Worm (Caenorhabditis elegans) whole organism, young adult: ENCODE results near the gene hil-7.

ENCODE experiments used
- B0035.1 ChIP-seq: sonication (generic microtip); optimal IDR thresholded peaks from 2 replicates; lab custom pipeline; 2016; ENCODE audit warnings: missing genetic modification characterization, mild to moderate bottlenecking, missing compliant biosample characterization, missing genotype, missing genetic modification reagents
- C06A6.2 ChIP-seq: fragments of 200-800 bp; sonication (Bioruptor generic); conservative IDR thresholded peaks from 2 replicates; pipeline ENCODE4 v1.3.6; 2022; ENCODE audit warnings: missing genetic modification characterization, missing compliant biosample characterization
- F10E7.11 ChIP-seq: sonication (generic microtip); optimal IDR thresholded peaks from 2 replicates; lab custom pipeline; 2017; ENCODE audit warnings: mild to moderate bottlenecking, missing genetic modification characterization, moderate library complexity, missing compliant biosample characterization
- F52B5.7 ChIP-seq: sonication (generic microtip); optimal IDR thresholded peaks from 2 replicates; lab custom pipeline; 2016; ENCODE audit warnings: mild to moderate bottlenecking, missing genetic modification characterization, missing compliant biosample characterization
- K11D2.4 ChIP-seq: fragments of 200-800 bp; sonication (Bioruptor generic); IDR thresholded peaks from 2 replicates; pipeline ENCODE4 v1.3.6; 2022; ENCODE audit warnings: missing genetic modification reagents, missing genetic modification characterization, missing compliant biosample characterization
- T26A5.8 ChIP-seq: sonication (generic microtip); optimal IDR thresholded peaks from 2 replicates; lab custom pipeline; 2016; ENCODE audit warnings: missing genetic modification characterization, missing compliant biosample characterization
- Y53F4B.3 ChIP-seq: fragments of 200-800 bp; sonication (Bioruptor generic); IDR thresholded peaks from 2 replicates; pipeline ENCODE4 v1.3.6; 2022; ENCODE audit warnings: missing genetic modification reagents, missing genetic modification characterization, missing compliant biosample characterization
- Y56A3A.18 ChIP-seq: fragments of 200-800 bp; sonication (Bioruptor generic); IDR thresholded peaks from 2 replicates; pipeline ENCODE4 v1.3.6; 2022; ENCODE audit warnings: missing genetic modification reagents, missing genetic modification characterization, missing compliant biosample characterization
- ama-1 ChIP-seq, 3 experiments: fragments of 150-350 bp in 1 of 3; sonication (generic microtip) in 2 of 3; optimal IDR thresholded peaks; 2 replicates each; lab custom pipeline; 2014 to 2018; ENCODE audit warnings: missing biosample characterization in 2 of 3, missing genetic modification characterization in 2 of 3, missing genetic modification reagents in 2 of 3
- atf-7 ChIP-seq: sonication (generic microtip); optimal IDR thresholded peaks from 2 replicates; lab custom pipeline; 2017; ENCODE audit warnings: mild to moderate bottlenecking, missing genetic modification characterization, missing compliant biosample characterization
- athp-1 ChIP-seq: sonication (generic microtip); optimal IDR thresholded peaks from 2 replicates; lab custom pipeline; 2017; ENCODE audit warnings: mild to moderate bottlenecking, missing genetic modification characterization, missing compliant biosample characterization
- attf-3 ChIP-seq: fragments of 200-800 bp; sonication (Bioruptor generic); conservative IDR thresholded peaks from 2 replicates; pipeline ENCODE4 v1.3.6; 2022; ENCODE audit warnings: missing genetic modification reagents, missing genetic modification characterization, missing compliant biosample characterization
- attf-5 ChIP-seq: fragments of 200-800 bp; sonication (Bioruptor generic); optimal IDR thresholded peaks from 2 replicates; lab custom pipeline; 2018; ENCODE audit warnings: mild to moderate bottlenecking, missing genetic modification characterization, missing compliant biosample characterization
- bed-2 ChIP-seq: fragments of 200-800 bp; sonication (Bioruptor generic); IDR thresholded peaks from 2 replicates; pipeline ENCODE4 v1.3.6; 2022; ENCODE audit warnings: missing genetic modification reagents, missing genetic modification characterization, missing compliant biosample characterization
- ccch-3 ChIP-seq: fragments of 200-800 bp; sonication (Bioruptor generic); optimal IDR thresholded peaks from 2 replicates; lab custom pipeline; 2018; ENCODE audit warnings: mild to moderate bottlenecking, missing genetic modification characterization, missing compliant biosample characterization
- ceh-100 ChIP-seq: fragments of 200-800 bp; sonication (Bioruptor generic); IDR thresholded peaks from 2 replicates; pipeline ENCODE4 v1.3.6; 2022; ENCODE audit warnings: missing genetic modification reagents, missing genetic modification characterization, missing compliant biosample characterization
- ceh-27 ChIP-seq: fragments of 200-800 bp; sonication (Bioruptor generic); optimal IDR thresholded peaks from 2 replicates; lab custom pipeline; 2018; ENCODE audit warnings: mild to moderate bottlenecking, missing genetic modification characterization, moderate library complexity, missing compliant biosample characterization
- ceh-91 ChIP-seq: fragments of 200-800 bp; sonication (Bioruptor generic); IDR thresholded peaks from 2 replicates; pipeline ENCODE4 v1.3.6; 2022; ENCODE audit warnings: missing genetic modification reagents, missing genetic modification characterization, missing compliant biosample characterization
- dox-1 ChIP-seq: fragments of 200-800 bp; sonication (Bioruptor generic); IDR thresholded peaks from 2 replicates; pipeline ENCODE4 v1.3.6; 2022; ENCODE audit warnings: missing genetic modification reagents, missing genetic modification characterization, missing compliant biosample characterization
- dpff-1 ChIP-seq: sonication (generic microtip); optimal IDR thresholded peaks from 2 replicates; lab custom pipeline; 2017; ENCODE audit warnings: mild to moderate bottlenecking, missing genetic modification characterization, missing compliant biosample characterization
- egrh-3 ChIP-seq: fragments of 200-800 bp; sonication (Bioruptor generic); IDR thresholded peaks from 2 replicates; pipeline ENCODE4 v1.3.6; 2022; ENCODE audit warnings: missing genetic modification reagents, missing genetic modification characterization, missing compliant biosample characterization
- ets-4 ChIP-seq: fragments of 200-800 bp; sonication (Bioruptor generic); optimal IDR thresholded peaks from 2 replicates; lab custom pipeline; 2018; ENCODE audit warnings: mild to moderate bottlenecking, missing genetic modification characterization, missing compliant biosample characterization
- gei-17 ChIP-seq: fragments of 200-800 bp; sonication (Bioruptor generic); optimal IDR thresholded peaks from 2 replicates; lab custom pipeline; 2018; ENCODE audit warnings: mild to moderate bottlenecking, missing genetic modification characterization, missing compliant biosample characterization
- hsf-1 ChIP-seq: fragments of 200-800 bp; sonication (Bioruptor generic); IDR thresholded peaks from 2 replicates; pipeline ENCODE4 v1.3.6; 2022; ENCODE audit warnings: missing genetic modification reagents, missing genetic modification characterization, missing compliant biosample characterization
- lag-1 ChIP-seq: fragments of 200-800 bp; sonication (Bioruptor generic); IDR thresholded peaks from 2 replicates; pipeline ENCODE4 v1.3.6; 2022; ENCODE audit warnings: missing genetic modification reagents, missing genetic modification characterization, missing compliant biosample characterization
- let-607 ChIP-seq, 2 experiments: fragments of 200-800 bp in 1 of 2; sonication (Bioruptor generic) in 1 of 2; sonication (generic microtip) in 1 of 2; optimal IDR thresholded peaks; 2 replicates each; lab custom pipeline; 2016 to 2018; ENCODE audit warnings: mild to moderate bottlenecking in 2 of 2, missing compliant biosample characterization in 2 of 2, missing genetic modification characterization in 2 of 2, moderate library complexity in 2 of 2, missing genotype in 1 of 2
- lin-35 ChIP-seq, 3 experiments: fragments of 150-350 bp in 2 of 3; sonication (generic microtip) in 1 of 3; optimal IDR thresholded peaks; 2 replicates each; lab custom pipeline; 2014 to 2018; ENCODE audit warnings: missing biosample characterization in 3 of 3, missing genetic modification characterization in 3 of 3, missing genetic modification reagents in 3 of 3
- lsy-27 ChIP-seq: sonication (generic microtip); optimal IDR thresholded peaks from 2 replicates; lab custom pipeline; 2017; ENCODE audit warnings: missing genetic modification characterization, mild to moderate bottlenecking, missing compliant biosample characterization, antibody characterized with exemption, missing genotype, borderline replicate concordance; ENCODE audit not compliant: insufficient read depth
- madf-3 ChIP-seq: fragments of 200-800 bp; sonication (Bioruptor generic); IDR thresholded peaks from 2 replicates; pipeline ENCODE4 v1.3.6; 2022; ENCODE audit warnings: missing genetic modification reagents, missing genetic modification characterization, missing compliant biosample characterization
- madf-6 ChIP-seq: fragments of 200-800 bp; sonication (Bioruptor generic); IDR thresholded peaks from 2 replicates; pipeline ENCODE4 v1.3.6; 2022; ENCODE audit warnings: missing genetic modification reagents, missing genetic modification characterization, missing compliant biosample characterization
- mel-28 ChIP-seq: sonication (generic microtip); optimal IDR thresholded peaks from 2 replicates; lab custom pipeline; 2016; ENCODE audit warnings: borderline replicate concordance, mild to moderate bottlenecking, missing genetic modification characterization, missing compliant biosample characterization
- mxl-1 ChIP-seq: sonication (generic microtip); optimal IDR thresholded peaks from 2 replicates; lab custom pipeline; 2016; ENCODE audit warnings: missing genetic modification characterization, missing compliant biosample characterization
- nfya-1 ChIP-seq: sonication (generic microtip); optimal IDR thresholded peaks from 2 replicates; lab custom pipeline; 2017; ENCODE audit warnings: antibody characterized with exemption, missing compliant biosample characterization, missing genetic modification characterization, borderline replicate concordance; ENCODE audit not compliant: insufficient read depth
- nfya-2 ChIP-seq: fragments of 200-800 bp; sonication (Bioruptor generic); IDR thresholded peaks from 2 replicates; pipeline ENCODE4 v1.3.6; 2022; ENCODE audit warnings: missing genetic modification reagents, missing genetic modification characterization, missing compliant biosample characterization
- nhr-120 ChIP-seq: fragments of 200-800 bp; sonication (Bioruptor generic); IDR thresholded peaks from 2 replicates; pipeline ENCODE4 v1.3.6; 2022; ENCODE audit warnings: missing genetic modification characterization, missing compliant biosample characterization
- pbrm-1 ChIP-seq: fragments of 200-800 bp; sonication (Bioruptor generic); IDR thresholded peaks from 2 replicates; pipeline ENCODE4 v1.3.6; 2022; ENCODE audit warnings: missing genetic modification reagents, missing genetic modification characterization, missing compliant biosample characterization
- pha-4 ChIP-seq: fragments of 150-350 bp; sonication (generic microtip); optimal IDR thresholded peaks from 2 replicates; lab custom pipeline; 2014; ENCODE audit warnings: missing biosample characterization, missing genetic modification reagents, missing genetic modification characterization
- rcor-1 ChIP-seq: fragments of 200-800 bp; sonication (Bioruptor generic); IDR thresholded peaks from 2 replicates; pipeline ENCODE4 v1.3.6; 2022; ENCODE audit warnings: missing genetic modification reagents, missing genetic modification characterization, missing compliant biosample characterization
- rec-8 ChIP-seq, 2 experiments: sonication (generic microtip); optimal IDR thresholded peaks; 2 replicates each; lab custom pipeline; 2016; ENCODE audit warnings: mild to moderate bottlenecking in 2 of 2, missing genetic modification characterization in 2 of 2, missing genetic modification reagents in 2 of 2, missing genotype in 2 of 2, missing biosample characterization in 1 of 2, missing compliant biosample characterization in 1 of 2, moderate library complexity in 1 of 2
- sptf-2 ChIP-seq: fragments of 200-800 bp; sonication (Bioruptor generic); optimal IDR thresholded peaks from 2 replicates; lab custom pipeline; 2018; ENCODE audit warnings: mild to moderate bottlenecking, missing genetic modification characterization, missing compliant biosample characterization
- tlf-1 ChIP-seq: fragments of 200-800 bp; sonication (Bioruptor generic); optimal IDR thresholded peaks from 2 replicates; lab custom pipeline; 2018; ENCODE audit warnings: mild to moderate bottlenecking, missing genetic modification characterization, missing compliant biosample characterization
- unc-62 ChIP-seq: fragments of 150-350 bp; optimal IDR thresholded peaks from 2 replicates; lab custom pipeline; 2014; ENCODE audit warnings: missing biosample characterization, missing genetic modification reagents, missing genetic modification characterization
- xnd-1 ChIP-seq: sonication (generic microtip); optimal IDR thresholded peaks from 2 replicates; lab custom pipeline; 2016; ENCODE audit warnings: missing genotype, missing genetic modification reagents, missing genetic modification characterization, missing compliant biosample characterization
- zim-3 ChIP-seq: sonication (generic microtip); optimal IDR thresholded peaks from 2 replicates; lab custom pipeline; 2017; ENCODE audit warnings: mild to moderate bottlenecking, missing genetic modification characterization, moderate library complexity, missing compliant biosample characterization
- ztf-25 ChIP-seq: fragments of 200-800 bp; sonication (Bioruptor generic); IDR thresholded peaks from 2 replicates; pipeline ENCODE4 v1.3.6; 2022; ENCODE audit warnings: missing genetic modification reagents, missing genetic modification characterization, missing compliant biosample characterization
- ztf-3 ChIP-seq: fragments of 200-800 bp; sonication (Bioruptor generic); optimal IDR thresholded peaks from 2 replicates; lab custom pipeline; 2018; ENCODE audit warnings: mild to moderate bottlenecking, missing genetic modification characterization, missing compliant biosample characterization
- ztf-6 ChIP-seq: fragments of 200-800 bp; sonication (Bioruptor generic); IDR thresholded peaks from 2 replicates; pipeline ENCODE4 v1.3.6; 2022; ENCODE audit warnings: missing genetic modification reagents, missing genetic modification characterization, missing compliant biosample characterization

hil-7 gene

ce11 chrIV:6631704-6632272 lies 14.3 kb upstream of the hil-7 start, which contains the start of the genes cest-5.1 and C01B10.9 (continued):
- TF ChIP-seq lsy-27 (tag; lab: Kevin White, UChicago): no peak
- TF ChIP-seq nhr-120: no peak
- no peak for TF ChIP-seq Y56A3A.18 (GFP tag; lab: Robert Waterston, UW)
- peak; percentile 58; the same call in 1 of the 2 replicates for TF ChIP-seq attf-3
- no peak for TF ChIP-seq athp-1 (tag; lab: Kevin White, UChicago)
- TF ChIP-seq sptf-2 (GFP tag; lab: Kevin White, UChicago): no peak
- no peak for TF ChIP-seq madf-6
- TF ChIP-seq pha-4 (tag; lab: Kevin White, UChicago): no peak
- no peak for TF ChIP-seq madf-3 (GFP tag; lab: Robert Waterston, UW)
- no peak for TF ChIP-seq ztf-25 (GFP tag; lab: Robert Waterston, UW)
- TF ChIP-seq gei-17 (GFP tag; lab: Kevin White, UChicago): no peak
- TF ChIP-seq Y53F4B.3 (GFP tag; lab: Robert Waterston, UW): no peak
- peak in 1 of 2 experiments; percentile 41 for TF ChIP-seq let-607 (tag; optimal IDR thresholded peaks at IDR 0.05; lab: Kevin White, UChicago)
- no peak for TF ChIP-seq ccch-3 (GFP tag; lab: Kevin White, UChicago)
- TF ChIP-seq F52B5.7: no peak
- TF ChIP-seq hsf-1 (GFP tag; lab: Robert Waterston, UW): no peak
- no peak for TF ChIP-seq ztf-3 (GFP tag; lab: Kevin White, UChicago)
- no peak for TF ChIP-seq mxl-1 (tag; lab: Kevin White, UChicago)
- no peak for TF ChIP-seq nfya-1 (tag; lab: Kevin White, UChicago)
- no peak for TF ChIP-seq ets-4
- TF ChIP-seq zim-3 (tag; lab: Kevin White, UChicago): no peak
- TF ChIP-seq xnd-1 (tag; lab: Kevin White, UChicago): no peak
- TF ChIP-seq unc-62 (GFP tag; lab: Kevin White, UChicago): no peak
- no peak; the same call in 1 of the 2 replicates for TF ChIP-seq dox-1 (GFP tag; lab: Robert Waterston, UW)
- no peak for TF ChIP-seq rec-8 (tag; optimal IDR thresholded peaks at IDR 0.05; lab: Kevin White, UChicago)
- peak; percentile 64; the same call in 1 of the 2 replicates for TF ChIP-seq bed-2 (GFP tag; lab: Robert Waterston, UW)
- no peak for TF ChIP-seq F10E7.11 (tag; lab: Kevin White, UChicago)
- TF ChIP-seq ceh-100: no peak
- TF ChIP-seq B0035.1 (tag; lab: Kevin White, UChicago): no peak
- no peak for TF ChIP-seq K11D2.4 (GFP tag; lab: Robert Waterston, UW)
- no peak for TF ChIP-seq ama-1 (optimal IDR thresholded peaks at IDR 0.05; lab: Kevin White, UChicago)
- no peak for TF ChIP-seq ama-1 (GFP tag; optimal IDR thresholded peaks at IDR 0.05; lab: Kevin White, UChicago)
- no peak for TF ChIP-seq egrh-3 (GFP tag; lab: Robert Waterston, UW)
- TF ChIP-seq lag-1: no peak
- no peak for TF ChIP-seq dpff-1
- TF ChIP-seq nfya-2 (GFP tag; lab: Robert Waterston, UW): no peak
- no peak for TF ChIP-seq C06A6.2 (GFP tag; lab: Robert Waterston, UW)
- no peak for TF ChIP-seq atf-7 (tag; lab: Kevin White, UChicago)
- TF ChIP-seq tlf-1 (GFP tag; lab: Kevin White, UChicago): no peak
- no peak for TF ChIP-seq ceh-91 (GFP tag; lab: Robert Waterston, UW)
- no peak for TF ChIP-seq attf-5 (GFP tag; lab: Kevin White, UChicago)
- 0 out of 2 replicates have a peak, but pooled peaks have one; percentile 44 for TF ChIP-seq rcor-1
- no peak for TF ChIP-seq mel-28 (tag; lab: Kevin White, UChicago)
- no peak for TF ChIP-seq T26A5.8 (tag; lab: Kevin White, UChicago)
- no peak for TF ChIP-seq ztf-6 (GFP tag; lab: Robert Waterston, UW)
- TF ChIP-seq ceh-27: peak; percentile 60
- peak in 2 of 3 experiments; percentile 18 to 86 for TF ChIP-seq lin-35 (GFP tag; optimal IDR thresholded peaks at IDR 0.05; lab: Kevin White, UChicago)
- TF ChIP-seq pbrm-1 (GFP tag; lab: Robert Waterston, UW): no peak
